Worm (Caenorhabditis elegans) whole organism, mixed stage, embryonic: ENCODE data around the gene M02D8.2.

Experiments
- M03D4.4 ChIP-seq: sonication (generic microtip); optimal IDR thresholded peaks from 2 replicates; lab custom pipeline; 2017; ENCODE audit warnings: mild to moderate bottlenecking, missing genetic modification characterization, missing compliant biosample characterization
- bed-3 ChIP-seq: fragments of 200-800 bp; sonication (Bioruptor generic); optimal IDR thresholded peaks from 3 replicates; lab custom pipeline; 2018; ENCODE audit warnings: mild to moderate bottlenecking, missing genetic modification characterization, moderate library complexity, missing compliant biosample characterization
- elt-1 ChIP-seq: sonication (generic microtip); optimal IDR thresholded peaks from 2 replicates; lab custom pipeline; 2017; ENCODE audit warnings: missing genetic modification characterization, mild to moderate bottlenecking, missing compliant biosample characterization, antibody characterized with exemption, moderate library complexity, borderline replicate concordance; ENCODE audit not compliant: insufficient read depth
- ham-2 ChIP-seq: fragments of 200-800 bp; sonication (Bioruptor generic); optimal IDR thresholded peaks from 2 replicates; lab custom pipeline; 2018; ENCODE audit warnings: mild to moderate bottlenecking, missing genetic modification characterization, missing compliant biosample characterization
- lin-13 ChIP-seq: fragments of 150-350 bp; optimal IDR thresholded peaks from 2 replicates; lab custom pipeline; 2014; ENCODE audit warnings: missing biosample characterization, missing genetic modification characterization
- nhr-12 ChIP-seq: fragments of 150-350 bp; optimal IDR thresholded peaks from 2 replicates; lab custom pipeline; 2014; ENCODE audit warnings: missing biosample characterization, missing genetic modification characterization
- nhr-237 ChIP-seq: fragments of 150-350 bp; optimal IDR thresholded peaks from 2 replicates; lab custom pipeline; 2014; ENCODE audit warnings: missing biosample characterization, missing genetic modification characterization
- nhr-76 ChIP-seq: sonication (generic microtip); optimal IDR thresholded peaks from 2 replicates; lab custom pipeline; 2017; ENCODE audit warnings: missing biosample characterization, missing genetic modification characterization
- pha-4 ChIP-seq: fragments of 150-350 bp; optimal IDR thresholded peaks from 2 replicates; lab custom pipeline; 2018; ENCODE audit warnings: missing biosample characterization, missing genetic modification reagents, missing genetic modification characterization
- snpc-4 ChIP-seq: fragments of 150-350 bp; optimal IDR thresholded peaks from 2 replicates; lab custom pipeline; 2014; ENCODE audit warnings: missing biosample characterization, missing genetic modification characterization
- tbx-8 ChIP-seq: fragments of 200-800 bp; sonication (Bioruptor generic); optimal IDR thresholded peaks from 2 replicates; lab custom pipeline; 2018; ENCODE audit warnings: mild to moderate bottlenecking, missing genetic modification characterization, moderate library complexity, missing compliant biosample characterization
- unc-39 ChIP-seq: fragments of 150-350 bp; optimal IDR thresholded peaks from 2 replicates; lab custom pipeline; 2014; ENCODE audit warnings: missing biosample characterization, missing genetic modification characterization
- ztf-11 ChIP-seq: fragments of 150-350 bp; optimal IDR thresholded peaks from 2 replicates; lab custom pipeline; 2014; ENCODE audit warnings: missing biosample characterization, missing genetic modification characterization

DNA sequence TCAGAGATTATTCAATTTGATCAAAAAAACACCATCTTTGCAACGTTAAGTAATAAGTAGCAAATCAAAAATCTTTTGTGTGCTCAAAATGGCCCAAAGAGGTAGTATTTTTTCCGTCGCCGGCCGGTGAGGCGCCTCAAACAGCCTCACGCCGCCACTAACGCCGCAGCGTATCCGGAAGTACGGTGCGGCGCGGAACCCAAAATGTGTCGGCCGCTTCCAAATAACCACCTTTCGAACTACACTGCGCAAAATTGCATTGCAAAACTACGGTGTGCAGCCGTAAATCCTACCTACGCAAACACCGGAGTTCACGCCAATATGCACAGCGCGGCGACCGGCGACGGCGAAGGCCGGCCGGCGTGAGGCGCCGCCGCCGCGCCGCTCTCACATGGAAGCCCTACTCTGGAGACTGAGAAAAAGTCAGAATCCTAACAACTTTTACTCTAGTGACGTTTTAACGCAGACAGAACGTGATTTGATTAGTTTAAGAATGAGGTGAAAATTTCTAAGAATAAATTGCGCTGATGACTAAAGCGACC, 2.2 kb downstream of the M02D8.2 start:
- TF ChIP-seq unc-39 (tag; lab: Kevin White, UChicago), result no peak
- no peak for TF ChIP-seq pha-4 (tag; lab: Kevin White, UChicago)
- no peak for TF ChIP-seq ztf-11 (tag; lab: Kevin White, UChicago)
- no peak for TF ChIP-seq nhr-12 (tag; lab: Kevin White, UChicago)
- no peak for TF ChIP-seq elt-1 (tag; lab: Kevin White, UChicago)
- no peak for TF ChIP-seq nhr-76 (tag; lab: Kevin White, UChicago)
- no peak for TF ChIP-seq snpc-4
- no peak for TF ChIP-seq nhr-237
- TF ChIP-seq tbx-8, result no peak
- no peak for TF ChIP-seq bed-3 (GFP tag; lab: Kevin White, UChicago)
- TF ChIP-seq M03D4.4 (tag; lab: Kevin White, UChicago), result no peak
- TF ChIP-seq lin-13 (tag; lab: Kevin White, UChicago), result no peak
- TF ChIP-seq ham-2, result no peak
